Worm (Caenorhabditis elegans): Measurements from ENCODE around the gene cyp-35A1.
"Not testable (repeated sequence)": the region's sequence is repeated elsewhere in the genome, so short reads cannot be mapped to it uniquely, and the experiment has no call there.

cyp-35A1 gene

DNA sequence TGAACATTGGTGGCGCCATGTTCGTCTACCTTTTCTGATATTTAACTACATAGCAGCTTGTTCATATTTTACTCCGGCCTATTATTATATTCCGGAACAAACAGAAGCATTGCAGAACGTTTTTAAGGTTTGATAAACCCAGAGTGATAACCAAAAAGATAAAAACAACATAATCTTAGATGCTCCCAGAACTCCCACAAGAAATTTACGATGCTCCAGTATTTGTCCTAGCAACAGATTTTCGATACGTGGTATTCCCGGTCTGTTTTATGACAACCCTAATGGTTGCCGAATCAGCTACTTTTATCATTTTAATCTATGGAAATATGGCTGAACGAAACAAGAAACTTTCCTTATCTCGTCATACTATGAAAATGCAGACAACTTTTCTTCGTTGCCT, 8.0 kb downstream of the cyp-35A1 start:
- TF ChIP-seq nhr-232 (tag; optimal IDR thresholded peaks at IDR 0.05) (no peak), sox-2 (GFP tag; IDR thresholded peaks at IDR 0.05) (no peak), ceh-31 (tag; optimal IDR thresholded peaks at IDR 0.05) (no peak), ztf-16 (tag; optimal IDR thresholded peaks at IDR 0.05) (no peak), elt-4 (tag; optimal IDR thresholded peaks at IDR 0.05) (no peak), unc-3 (GFP tag; conservative IDR thresholded peaks at IDR 0.05) (no peak), unc-3 (tag; optimal IDR thresholded peaks at IDR 0.05) (no peak), odd-2 (tag; optimal IDR thresholded peaks at IDR 0.05) (no peak), pha-4 (tag; optimal IDR thresholded peaks at IDR 0.05) (no peak), pqm-1 (tag; optimal IDR thresholded peaks at IDR 0.05) (no peak)

ce11 chrV:7352186-7353053, 9.2 kb downstream of the cyp-35A1 start, which contains the start of the genes srh-231 and srh-275:
srh-231 (minus strand) TSS chrV:7352236.
srh-275 (plus strand) TSS chrV:7353003.
- TF ChIP-seq hlh-6 (tag; optimal IDR thresholded peaks at IDR 0.05) (no peak), ttx-3 (tag; optimal IDR thresholded peaks at IDR 0.05) (no peak), ama-1 (optimal IDR thresholded peaks at IDR 0.05) (no peak), dve-1 (tag; optimal IDR thresholded peaks at IDR 0.05) (no peak), ceh-24 (tag; optimal IDR thresholded peaks at IDR 0.05) (no peak)

DNA sequence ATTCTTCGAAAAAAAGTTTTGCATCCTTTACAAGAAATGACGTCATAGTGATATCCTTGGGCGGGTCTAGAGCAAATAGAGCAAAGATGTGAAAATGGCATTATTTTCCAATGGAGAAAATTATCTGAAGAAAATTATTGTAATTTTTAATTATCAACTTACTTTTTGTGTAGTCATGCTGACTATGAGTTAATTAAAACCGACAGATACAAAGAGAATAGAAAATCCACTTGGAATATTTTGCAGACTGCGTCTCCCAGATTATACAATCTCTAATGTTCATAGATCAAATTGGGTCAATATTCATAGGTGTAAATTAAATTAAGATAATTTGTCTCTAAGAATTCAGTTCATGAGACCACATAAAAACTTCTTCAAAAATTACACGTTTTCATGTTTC, 12.0 kb downstream of the cyp-35A1 start, which contains the start of gene nhr-149:
TSS of gene nhr-149 (minus strand) at position 101 of the 400 bp plus-strand sequence.
- TF ChIP-seq nhr-232 (tag; optimal IDR thresholded peaks at IDR 0.05) (no peak), ceh-14 (tag; optimal IDR thresholded peaks at IDR 0.05) (no peak), pax-1 (tag; optimal IDR thresholded peaks at IDR 0.05) (no peak), tbx-7 (tag; optimal IDR thresholded peaks at IDR 0.05) (no peak), unc-55 (GFP tag; optimal IDR thresholded peaks at IDR 0.05) (no peak), ceh-48 (tag; optimal IDR thresholded peaks at IDR 0.05) (no peak)

DNA sequence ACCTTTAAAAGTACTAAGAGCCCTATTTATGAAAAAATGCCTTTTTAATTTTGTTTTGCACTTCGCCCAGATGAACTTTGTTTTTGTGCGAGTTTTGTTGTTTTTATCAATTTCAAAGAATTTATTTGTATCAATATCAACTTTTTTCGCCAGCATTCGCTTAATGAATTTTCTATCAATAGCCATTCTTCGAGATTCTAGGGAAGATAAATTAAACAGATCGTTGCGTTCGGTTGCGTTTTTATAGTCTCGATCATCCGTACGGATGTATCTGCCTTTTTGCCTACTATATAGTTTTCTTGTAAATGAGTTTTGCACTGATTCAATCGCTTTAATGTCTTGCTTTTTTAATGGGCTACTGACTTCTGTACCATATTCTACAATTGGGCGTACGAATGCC, 16.1 kb downstream of the cyp-35A1 start, which contains the start of gene nhr-147:
TSS of gene nhr-147 (plus strand) at position 301 of the 400 bp plus-strand sequence.
- not testable (repeated sequence) for TF ChIP-seq K02D7.2 (tag; optimal IDR thresholded peaks at IDR 0.05); ceh-45 (GFP tag; IDR thresholded peaks at IDR 0.05); ceh-9 (tag; optimal IDR thresholded peaks at IDR 0.05)

DNA sequence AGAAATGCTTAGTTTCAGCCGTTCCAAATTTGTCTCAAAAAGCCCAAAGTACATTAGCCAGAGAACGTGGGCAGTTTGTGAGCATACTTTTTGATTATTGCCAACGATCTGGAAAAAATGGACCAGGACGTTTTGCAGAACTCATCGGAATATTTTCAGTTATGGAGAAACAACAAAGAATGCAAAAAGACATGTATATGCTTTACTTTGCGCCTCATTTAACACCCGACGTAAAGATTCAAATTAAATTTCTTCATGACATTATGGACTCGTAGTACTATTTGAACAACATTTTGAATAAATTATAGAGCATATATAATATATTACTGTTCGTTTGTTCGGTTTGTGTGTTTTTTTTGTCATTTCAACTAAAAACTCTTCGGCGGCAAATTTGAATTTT, 18.1 kb downstream of the cyp-35A1 start, which contains the start of gene srh-244:
TSS of gene srh-244 (plus strand) at position 301 of the 400 bp plus-strand sequence.
- TF ChIP-seq ceh-24 (tag; optimal IDR thresholded peaks at IDR 0.05) (no peak), hlh-30 (tag; optimal IDR thresholded peaks at IDR 0.05; ENCODE audit: insufficient read depth) (no peak)

- no peak for TF ChIP-seq unc-3 (GFP tag; conservative IDR thresholded peaks at IDR 0.05)
- no peak for TF ChIP-seq unc-3 (tag; optimal IDR thresholded peaks at IDR 0.05)
- no peak for TF ChIP-seq pros-1 (tag; optimal IDR thresholded peaks at IDR 0.05)
- no peak for TF ChIP-seq ceh-14 (tag; optimal IDR thresholded peaks at IDR 0.05)
- TF ChIP-seq fax-1 (tag; optimal IDR thresholded peaks at IDR 0.05) = no peak
Observed at ce11 chrV:7341942-7342341, 19.6 kb downstream of the cyp-35A1 start, which contains the start of the genes nhr-263 and nhr-148. nhr-263 (minus strand) TSS chrV:7342042. nhr-148 (plus strand) TSS chrV:7342156.

ce11 chrV:7339831-7340230, 21.7 kb downstream of the cyp-35A1 start, which contains the start of gene srh-187:
srh-187 (minus strand) TSS chrV:7339931.
- TF ChIP-seq sox-4 (tag; optimal IDR thresholded peaks at IDR 0.05) = no peak
- no peak for TF ChIP-seq nfya-1 (tag; optimal IDR thresholded peaks at IDR 0.05)
- no peak for TF ChIP-seq nhr-11 (tag; optimal IDR thresholded peaks at IDR 0.05)
- no peak for TF ChIP-seq C08G9.2 (tag; optimal IDR thresholded peaks at IDR 0.05)
- TF ChIP-seq ets-4 (tag; optimal IDR thresholded peaks at IDR 0.05) = no peak
- TF ChIP-seq ceh-6 (GFP tag; optimal IDR thresholded peaks at IDR 0.05) = no peak
- no peak for TF ChIP-seq ceh-48 (tag; optimal IDR thresholded peaks at IDR 0.05)
- no peak for TF ChIP-seq hlh-13 (GFP tag; optimal IDR thresholded peaks at IDR 0.05)
